Fruit fly (Drosophila melanogaster) whole organism, embryonic: ENCODE results near the gene CG32633.

ENCODE experiments used
- Bteb2 ChIP-seq: fragments of 200-800 bp; sonication (Bioruptor generic); optimal IDR thresholded peaks from 2 replicates; lab custom pipeline; 2016; ENCODE audit warnings: missing biosample characterization, missing genetic modification characterization
- CG12299 ChIP-seq: fragments of 200-800 bp; sonication (Bioruptor generic); optimal IDR thresholded peaks from 2 replicates; lab custom pipeline; 2018; ENCODE audit warnings: missing biosample characterization, mild to moderate bottlenecking, missing genetic modification characterization
- CG12659 ChIP-seq: fragments of 200-800 bp; sonication (Bioruptor generic); optimal IDR thresholded peaks from 3 replicates; lab custom pipeline; 2017; ENCODE audit warnings: mild to moderate bottlenecking, missing biosample characterization, missing genetic modification reagents, missing genetic modification characterization
- CG1529 ChIP-seq: fragments of 200-800 bp; sonication (Bioruptor generic); optimal IDR thresholded peaks from 3 replicates; lab custom pipeline; 2018; ENCODE audit warnings: missing biosample characterization, missing genetic modification characterization
- CG15601 ChIP-seq: fragments of 200-800 bp; sonication (Bioruptor generic); optimal IDR thresholded peaks from 3 replicates; lab custom pipeline; 2019; ENCODE audit warnings: missing biosample characterization, mild to moderate bottlenecking, missing genetic modification characterization, moderate library complexity
- CG17385 ChIP-seq: fragments of 200-800 bp; sonication (Bioruptor generic); optimal IDR thresholded peaks from 3 replicates; lab custom pipeline; 2018; ENCODE audit warnings: missing biosample characterization, mild to moderate bottlenecking, missing genetic modification characterization
- CG2889 ChIP-seq: fragments of 200-800 bp; sonication (Bioruptor generic); IDR thresholded peaks from 3 replicates; pipeline ENCODE4 v1.3.6; 2022; ENCODE audit warnings: missing biosample characterization, missing genetic modification characterization
- CG3726 ChIP-seq: fragments of 200-800 bp; sonication (Bioruptor generic); IDR thresholded peaks from 3 replicates; pipeline ENCODE4, ENCODE4 v1.3.6; 2022; ENCODE audit warnings: missing biosample characterization, missing genetic modification characterization
- CG4328 ChIP-seq: fragments of 200-800 bp; sonication (Bioruptor generic); optimal IDR thresholded peaks from 3 replicates; lab custom pipeline; 2017; ENCODE audit warnings: missing biosample characterization, missing genetic modification reagents, missing genetic modification characterization
- CG4730 ChIP-seq: fragments of 200-800 bp; sonication (Bioruptor generic); IDR thresholded peaks from 2 replicates; pipeline ENCODE4 v1.3.6; 2022; ENCODE audit warnings: missing biosample characterization, missing genetic modification characterization
- CG4820 ChIP-seq: fragments of 200-800 bp; sonication (Bioruptor generic); optimal IDR thresholded peaks from 3 replicates; lab custom pipeline; 2016; ENCODE audit warnings: missing biosample characterization, missing genetic modification characterization
- CG4854 ChIP-seq: fragments of 200-800 bp; sonication (Bioruptor generic); optimal IDR thresholded peaks from 2 replicates; lab custom pipeline; 2016; ENCODE audit warnings: missing biosample characterization, missing genetic modification characterization, inconsistent platforms
- CG7786 ChIP-seq: fragments of 200-800 bp; sonication (Bioruptor generic); optimal IDR thresholded peaks from 2 replicates; lab custom pipeline; 2016; ENCODE audit warnings: missing biosample characterization, missing genetic modification characterization
- CG7963 ChIP-seq: fragments of 200-800 bp; sonication (Bioruptor generic); IDR thresholded peaks from 3 replicates; pipeline ENCODE4 v1.3.6; 2022; ENCODE audit warnings: missing biosample characterization, missing genetic modification characterization; ENCODE audit not compliant: partially characterized antibody
- CG9609 ChIP-seq: fragments of 200-800 bp; sonication (Bioruptor generic); optimal IDR thresholded peaks from 3 replicates; lab custom pipeline; 2016; ENCODE audit warnings: missing biosample characterization, missing genetic modification characterization
- CG9932 ChIP-seq: fragments of 200-800 bp; sonication (Bioruptor generic); IDR thresholded peaks from 2 replicates; pipeline ENCODE4 v1.3.6; 2022; ENCODE audit warnings: missing biosample characterization, missing genetic modification characterization
- CTCF ChIP-seq: fragments of 200-800 bp; sonication (Bioruptor generic); optimal IDR thresholded peaks from 2 replicates; lab custom pipeline; 2017; ENCODE audit warnings: missing biosample characterization, mild to moderate bottlenecking, missing genetic modification characterization, moderate library complexity
- Elba2 ChIP-seq: fragments of 200-800 bp; sonication (Bioruptor generic); optimal IDR thresholded peaks from 3 replicates; lab custom pipeline; 2016; ENCODE audit warnings: missing biosample characterization, missing genetic modification characterization
- Fer3 ChIP-seq: fragments of 200-800 bp; sonication (Bioruptor generic); optimal IDR thresholded peaks from 2 replicates; lab custom pipeline; 2018; ENCODE audit warnings: missing biosample characterization, mild to moderate bottlenecking, missing genetic modification characterization, moderate library complexity
- MBD-R2 ChIP-seq: fragments of 200-800 bp; sonication (Bioruptor generic); IDR thresholded peaks from 2 replicates; pipeline ENCODE4 v1.3.6; 2022; ENCODE audit warnings: missing biosample characterization, missing genetic modification characterization
- NFAT ChIP-seq: fragments of 200-800 bp; sonication (Bioruptor generic); IDR thresholded peaks from 2 replicates; pipeline ENCODE4 v1.3.6; 2022; ENCODE audit warnings: missing biosample characterization, missing genetic modification characterization
- Nf-YC ChIP-seq: fragments of 200-800 bp; optimal IDR thresholded peaks from 3 replicates; lab custom pipeline; 2019; ENCODE audit warnings: missing biosample characterization, mild to moderate bottlenecking, missing genetic modification characterization, moderate library complexity
- Ravus ChIP-seq: fragments of 200-800 bp; sonication (Bioruptor generic); IDR thresholded peaks from 2 replicates; pipeline ENCODE4 v1.3.6; 2022; ENCODE audit warnings: missing biosample characterization, missing genetic modification characterization
- Rx ChIP-seq: fragments of 200-800 bp; sonication (Bioruptor generic); IDR thresholded peaks from 2 replicates; pipeline ENCODE4 v1.3.6; 2022; ENCODE audit warnings: missing biosample characterization, missing genetic modification characterization
- Side ChIP-seq: fragments of 200-800 bp; sonication (Bioruptor generic); optimal IDR thresholded peaks from 2 replicates; lab custom pipeline; 2016; ENCODE audit warnings: missing biosample characterization, missing genetic modification characterization
- Sin3A ChIP-seq: fragments of >200 bp; optimal IDR thresholded peaks from 2 replicates; lab custom pipeline; 2018
- Xbp1 ChIP-seq: fragments of 200-800 bp; sonication (Bioruptor generic); optimal IDR thresholded peaks from 3 replicates; lab custom pipeline; 2016; ENCODE audit warnings: missing biosample characterization, mild to moderate bottlenecking, missing genetic modification characterization
- ac ChIP-seq: fragments of 200-800 bp; sonication (Bioruptor generic); optimal IDR thresholded peaks from 3 replicates; lab custom pipeline; 2017; ENCODE audit warnings: missing biosample characterization, mild to moderate bottlenecking, missing genetic modification characterization
- amos ChIP-seq: fragments of 200-800 bp; sonication (Bioruptor generic); IDR thresholded peaks from 2 replicates; pipeline ENCODE4 v1.3.6; 2022; ENCODE audit warnings: missing biosample characterization, missing genetic modification characterization; ENCODE audit not compliant: partially characterized antibody
- ap ChIP-seq: fragments of 200-800 bp; sonication (Bioruptor generic); IDR thresholded peaks from 2 replicates; pipeline ENCODE4 v1.3.6; 2022; ENCODE audit warnings: missing biosample characterization, missing genetic modification characterization
- cg ChIP-seq: fragments of 200-800 bp; sonication (Bioruptor generic); optimal IDR thresholded peaks from 3 replicates; lab custom pipeline; 2019; ENCODE audit warnings: missing biosample characterization, mild to moderate bottlenecking, missing genetic modification characterization, moderate library complexity
- dm ChIP-seq: fragments of 200-800 bp; sonication (Bioruptor generic); optimal IDR thresholded peaks from 3 replicates; lab custom pipeline; 2016; ENCODE audit warnings: missing biosample characterization, missing genetic modification characterization
- ems ChIP-seq: fragments of 200-800 bp; sonication (Bioruptor generic); optimal IDR thresholded peaks from 3 replicates; lab custom pipeline; 2016; ENCODE audit warnings: missing biosample characterization, missing genetic modification characterization
- fd3F ChIP-seq: fragments of 200-800 bp; sonication (Bioruptor generic); optimal IDR thresholded peaks from 2 replicates; lab custom pipeline; 2018; ENCODE audit warnings: missing biosample characterization, mild to moderate bottlenecking, missing genetic modification characterization, moderate library complexity
- fd96Cb ChIP-seq: fragments of 200-800 bp; sonication (Bioruptor generic); optimal IDR thresholded peaks from 2 replicates; lab custom pipeline; 2018; ENCODE audit warnings: missing biosample characterization, mild to moderate bottlenecking, missing genetic modification characterization, moderate library complexity
- hth ChIP-seq: fragments of >200 bp; optimal IDR thresholded peaks from 2 replicates; lab custom pipeline; 2017; ENCODE audit warnings: inconsistent platforms
- jing ChIP-seq: fragments of 200-800 bp; sonication (Bioruptor generic); optimal IDR thresholded peaks from 2 replicates; lab custom pipeline; 2018; ENCODE audit warnings: missing biosample characterization, mild to moderate bottlenecking, missing genetic modification characterization
- lola ChIP-seq, 3 experiments: fragments of >200 bp in 2 of 3; fragments of 200-800 bp in 1 of 3; sonication (Bioruptor generic) in 1 of 3; optimal IDR thresholded peaks; 2 replicates each; lab custom pipeline; 2017 to 2019; ENCODE audit warnings: missing biosample characterization in 3 of 3, missing genetic modification characterization in 3 of 3, mild to moderate bottlenecking in 1 of 3, moderate library complexity in 1 of 3
- maf-S ChIP-seq: fragments of 200-800 bp; sonication (Bioruptor generic); optimal IDR thresholded peaks from 2 replicates; lab custom pipeline; 2016; ENCODE audit warnings: missing biosample characterization, missing genetic modification characterization
- mam ChIP-seq: fragments of 200-800 bp; sonication (Bioruptor generic); optimal IDR thresholded peaks from 3 replicates; lab custom pipeline; 2016; ENCODE audit warnings: missing biosample characterization, missing genetic modification characterization
- nerfin-1 ChIP-seq: fragments of 200-800 bp; sonication (Bioruptor generic); optimal IDR thresholded peaks from 3 replicates; lab custom pipeline; 2019; ENCODE audit warnings: missing biosample characterization, mild to moderate bottlenecking, missing genetic modification characterization, moderate library complexity
- onecut ChIP-seq: fragments of 200-800 bp; sonication (Bioruptor generic); IDR thresholded peaks from 2 replicates; pipeline ENCODE4 v1.3.6; 2022; ENCODE audit warnings: missing biosample characterization, missing genetic modification characterization
- pfk ChIP-seq: fragments of 200-800 bp; sonication (Bioruptor generic); optimal IDR thresholded peaks from 2 replicates; lab custom pipeline; 2018; ENCODE audit warnings: missing biosample characterization, mild to moderate bottlenecking, missing genetic modification characterization, moderate library complexity
- prd ChIP-seq, 3 experiments: fragments of >200 bp in 2 of 3; fragments of 200-800 bp in 1 of 3; sonication (Bioruptor generic) in 1 of 3; optimal IDR thresholded peaks in 2 of 3; IDR thresholded peaks in 1 of 3; 2 replicates in 2 of 3; 3 replicates in 1 of 3; pipeline versions ENCODE4 v1.3.6 to Lab custom; 2017 to 2022; ENCODE audit warnings: missing biosample characterization in 1 of 3, missing genetic modification characterization in 1 of 3
- row ChIP-seq: fragments of 200-800 bp; sonication (Bioruptor generic); IDR thresholded peaks from 3 replicates; pipeline ENCODE4 v1.3.6; 2022; ENCODE audit warnings: missing biosample characterization, missing genetic modification characterization
- run ChIP-seq: fragments of 200-800 bp; sonication (Bioruptor generic); optimal IDR thresholded peaks from 3 replicates; lab custom pipeline; 2018; ENCODE audit warnings: missing biosample characterization, mild to moderate bottlenecking, missing genetic modification characterization
- shn ChIP-seq: fragments of 200-800 bp; sonication (Bioruptor generic); optimal IDR thresholded peaks from 3 replicates; lab custom pipeline; 2016; ENCODE audit warnings: missing biosample characterization, missing genetic modification characterization
- stc ChIP-seq: fragments of 200-800 bp; sonication (Bioruptor generic); IDR thresholded peaks from 2 replicates; pipeline ENCODE4 v1.3.6; 2022; ENCODE audit warnings: missing biosample characterization, missing genetic modification characterization
- twi ChIP-seq: fragments of 200-800 bp; optimal IDR thresholded peaks from 2 replicates; lab custom pipeline; 2019; ENCODE audit warnings: missing biosample characterization, mild to moderate bottlenecking, missing genetic modification characterization, moderate library complexity
- unc-4 ChIP-seq: fragments of 200-800 bp; sonication (Bioruptor generic); IDR thresholded peaks from 2 replicates; pipeline ENCODE4 v1.3.6; 2022; ENCODE audit warnings: missing biosample characterization, missing genetic modification characterization; ENCODE audit not compliant: partially characterized antibody
- zen ChIP-seq: fragments of 200-800 bp; sonication (Bioruptor generic); optimal IDR thresholded peaks from 3 replicates; lab custom pipeline; 2018; ENCODE audit warnings: missing biosample characterization, mild to moderate bottlenecking, missing genetic modification characterization, moderate library complexity

CG32633 gene

dm6 chrX:13572382-13572781 lies 10.9 kb downstream of the CG32633 start (continued):
- no peak for TF ChIP-seq CG3726 (GFP tag; lab: Robert Waterston, UW)
- no peak for TF ChIP-seq Sin3A (lab: Kevin White, UChicago)
- TF ChIP-seq Nf-YC (tag; lab: Kevin White, UChicago) = no peak
- TF ChIP-seq run = no peak
- peak; percentile 23 for TF ChIP-seq Fer3 (tag; lab: Kevin White, UChicago)
- no peak for TF ChIP-seq ac (GFP tag; lab: Kevin White, UChicago)
- TF ChIP-seq fd3F (GFP tag; lab: Kevin White, UChicago) = peak; percentile 11
- peak in 1 of 3 experiments; percentile 70 for TF ChIP-seq lola (GFP tag; optimal IDR thresholded peaks at IDR 0.05; lab: Kevin White, UChicago)
- TF ChIP-seq CG17385 (GFP tag; lab: Kevin White, UChicago) = peak; percentile 51
- TF ChIP-seq jing = peak; percentile 8
- 0 out of 3 replicates have a peak, but pooled peaks have one; percentile 9 for TF ChIP-seq CG2889 (GFP tag; lab: Robert Waterston, UW)
- no peak for TF ChIP-seq CG9609
- TF ChIP-seq Rx = no peak
- peak; percentile 35; the same call in 1 of the 2 replicates for TF ChIP-seq CG4730 (GFP tag; lab: Robert Waterston, UW)
- no peak for TF ChIP-seq CG4328 (GFP tag; lab: Kevin White, UChicago)
- TF ChIP-seq CG7786 (GFP tag; lab: Kevin White, UChicago) = peak; percentile 31
- TF ChIP-seq Ravus (GFP tag; lab: Robert Waterston, UW) = no peak
- TF ChIP-seq CG4820 (GFP tag; lab: Kevin White, UChicago) = peak; percentile 52
- no peak for TF ChIP-seq CG7963
- TF ChIP-seq Bteb2 (GFP tag; lab: Kevin White, UChicago) = peak; percentile 42
- peak; percentile 8 for TF ChIP-seq maf-S (GFP tag; lab: Kevin White, UChicago)
- peak; percentile 20; the same call in 1 of the 2 replicates for TF ChIP-seq onecut (GFP tag; lab: Robert Waterston, UW)
- no peak for TF ChIP-seq dm (GFP tag; lab: Kevin White, UChicago)
- TF ChIP-seq cg (GFP tag; lab: Kevin White, UChicago) = no peak
- peak; percentile 18 for TF ChIP-seq CG12659 (GFP tag; lab: Kevin White, UChicago)
- no peak for TF ChIP-seq hth
- TF ChIP-seq ems (GFP tag; lab: Kevin White, UChicago) = peak; percentile 46
- peak; percentile 17 for TF ChIP-seq CG15601 (tag; lab: Kevin White, UChicago)
- TF ChIP-seq nerfin-1 (tag; lab: Kevin White, UChicago) = peak; percentile 17
- TF ChIP-seq Side = peak; percentile 17
- TF ChIP-seq ap (GFP tag; lab: Robert Waterston, UW) = 0 out of 2 replicates have a peak, but pooled peaks have one; percentile 18
- TF ChIP-seq Elba2 (GFP tag; lab: Kevin White, UChicago) = no peak
- no peak for TF ChIP-seq MBD-R2 (GFP tag; lab: Robert Waterston, UW)
- peak; percentile 43 for TF ChIP-seq CG1529 (GFP tag; lab: Kevin White, UChicago)
- peak; percentile 56 for TF ChIP-seq row (GFP tag; lab: Robert Waterston, UW)
- TF ChIP-seq stc (GFP tag; lab: Robert Waterston, UW) = 0 out of 2 replicates have a peak, but pooled peaks have one; percentile 31
- TF ChIP-seq shn = peak; percentile 6
- TF ChIP-seq unc-4 = no peak
- peak; percentile 77 for TF ChIP-seq fd96Cb (tag; lab: Kevin White, UChicago)
- peak; percentile 60 for TF ChIP-seq Xbp1 (GFP tag; lab: Kevin White, UChicago)
- TF ChIP-seq CG4854 = no peak
- no peak for TF ChIP-seq NFAT (GFP tag; lab: Robert Waterston, UW)
- no peak for TF ChIP-seq prd (optimal IDR thresholded peaks at IDR 0.05; lab: Kevin White, UChicago)
- peak; percentile 50; the same call in 1 of the 3 replicates for TF ChIP-seq prd (GFP tag; IDR thresholded peaks at IDR 0.05; lab: Robert Waterston, UW)
- TF ChIP-seq pfk (GFP tag; lab: Kevin White, UChicago) = no peak
- peak; percentile 3 for TF ChIP-seq CG12299
- TF ChIP-seq CG9932 (GFP tag; lab: Robert Waterston, UW) = peak; percentile 28; the same call in 1 of the 2 replicates
- peak; percentile 57 for TF ChIP-seq mam (GFP tag; lab: Kevin White, UChicago)
- no peak for TF ChIP-seq CTCF (GFP tag; lab: Kevin White, UChicago)
- peak; percentile 5 for TF ChIP-seq twi (tag; lab: Kevin White, UChicago)
- no peak for TF ChIP-seq zen (tag; lab: Kevin White, UChicago)
- TF ChIP-seq amos = no peak
